Worm (Caenorhabditis elegans) whole organism, midembryonic: ENCODE measurements around the gene C18C4.7.

Experiments
- T22C8.4 ChIP-seq: fragments of 200-800 bp; sonication (Bioruptor generic); IDR thresholded peaks from 2 replicates; pipeline ENCODE4 v1.3.6; 2022; ENCODE audit warnings: missing genetic modification characterization, missing compliant biosample characterization
- cog-1 ChIP-seq: sonication (generic microtip); optimal IDR thresholded peaks from 2 replicates; lab custom pipeline; 2016; ENCODE audit warnings: missing genetic modification characterization, missing compliant biosample characterization
- flt-1 ChIP-seq: fragments of 200-800 bp; sonication (Bioruptor generic); IDR thresholded peaks from 2 replicates; pipeline ENCODE4 v1.3.6; 2022; ENCODE audit warnings: missing genetic modification characterization, missing compliant biosample characterization
- klf-2 ChIP-seq: fragments of 200-800 bp; sonication (Bioruptor generic); conservative IDR thresholded peaks from 2 replicates; pipeline ENCODE4 v1.3.6; 2022; ENCODE audit warnings: missing genetic modification reagents, missing genetic modification characterization, missing compliant biosample characterization
- med-1 ChIP-seq: sonication (generic microtip); optimal IDR thresholded peaks from 2 replicates; lab custom pipeline; 2017; ENCODE audit warnings: missing genetic modification characterization, mild to moderate bottlenecking, missing compliant biosample characterization, antibody characterized with exemption, missing genetic modification reagents; ENCODE audit not compliant: insufficient read depth
- tab-1 ChIP-seq: fragments of 200-800 bp; sonication (Bioruptor generic); IDR thresholded peaks from 2 replicates; pipeline ENCODE4 v1.3.6; 2022; ENCODE audit warnings: missing genetic modification characterization, missing compliant biosample characterization
- ztf-23 ChIP-seq: fragments of 200-800 bp; sonication (Bioruptor generic); IDR thresholded peaks from 2 replicates; pipeline ENCODE4 v1.3.6; 2022; ENCODE audit warnings: missing genetic modification reagents, missing genetic modification characterization, missing compliant biosample characterization

DNA sequence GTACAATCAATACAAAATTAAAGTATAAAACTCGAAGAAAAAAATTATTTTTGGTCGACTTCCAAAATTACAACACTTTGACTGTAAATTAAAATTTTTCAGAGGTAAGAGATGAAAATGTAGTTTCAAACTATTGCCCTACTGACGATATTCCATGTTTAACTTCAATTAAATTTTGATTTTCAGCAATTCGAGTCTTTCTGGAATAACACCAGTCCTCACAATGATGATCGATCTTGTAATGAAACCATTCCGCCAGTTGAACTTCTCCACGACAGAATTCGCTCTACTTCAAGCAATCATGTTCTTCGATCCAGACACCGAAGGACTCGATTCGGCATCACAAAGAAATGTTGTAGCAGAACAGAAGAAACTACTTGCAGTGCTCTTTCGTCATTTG is 57.9 kb downstream of the C18C4.7 start:
- TF ChIP-seq klf-2 (GFP tag; lab: Robert Waterston, UW), result no peak
- TF ChIP-seq med-1, result no peak
- TF ChIP-seq cog-1 (tag; lab: Kevin White, UChicago), result no peak
- TF ChIP-seq ztf-23 (GFP tag; lab: Robert Waterston, UW), result no peak
- no peak for TF ChIP-seq flt-1
- TF ChIP-seq T22C8.4 (GFP tag; lab: Robert Waterston, UW), result no peak
- TF ChIP-seq tab-1 (GFP tag; lab: Robert Waterston, UW), result no peak
